Fruit fly (Drosophila melanogaster) whole organism, embryonic: Measurements from ENCODE around the gene CG13928.

Source experiments
- Awh ChIP-seq: fragments of 200-800 bp; sonication (Bioruptor generic); IDR thresholded peaks from 2 replicates; pipeline ENCODE4, ENCODE4 v1.3.6; 2022; ENCODE audit warnings: missing biosample characterization, missing genetic modification characterization
- CG10543 ChIP-seq: fragments of 200-800 bp; sonication (Bioruptor generic); optimal IDR thresholded peaks from 3 replicates; lab custom pipeline; 2017; ENCODE audit warnings: missing biosample characterization, mild to moderate bottlenecking, missing genetic modification characterization, moderate library complexity
- CG11093 ChIP-seq: fragments of 200-800 bp; sonication (Bioruptor generic); IDR thresholded peaks from 3 replicates; pipeline ENCODE4 v1.3.6; 2022; ENCODE audit warnings: missing biosample characterization, missing genetic modification characterization
- CG11247 ChIP-seq: fragments of 200-800 bp; sonication (Bioruptor generic); IDR thresholded peaks from 2 replicates; pipeline ENCODE4 v1.3.6; 2022; ENCODE audit warnings: missing biosample characterization, missing genetic modification characterization
- CG11456 ChIP-seq: fragments of 200-800 bp; sonication (Bioruptor generic); IDR thresholded peaks from 3 replicates; pipeline ENCODE4 v1.3.6; 2022; ENCODE audit warnings: missing biosample characterization, missing genetic modification characterization
- CG12219 ChIP-seq: fragments of 200-800 bp; sonication (Bioruptor generic); optimal IDR thresholded peaks from 3 replicates; lab custom pipeline; 2018; ENCODE audit warnings: missing biosample characterization, mild to moderate bottlenecking, missing genetic modification characterization
- CG1233 ChIP-seq: fragments of 200-800 bp; sonication (Bioruptor generic); optimal IDR thresholded peaks from 4 replicates; lab custom pipeline; 2018; ENCODE audit warnings: missing biosample characterization, mild to moderate bottlenecking, missing genetic modification characterization
- CG12744 ChIP-seq: fragments of 200-800 bp; sonication (Bioruptor generic); optimal IDR thresholded peaks from 2 replicates; lab custom pipeline; 2016; ENCODE audit warnings: missing biosample characterization, missing genetic modification characterization
- CG12942 ChIP-seq: fragments of 200-800 bp; sonication (Bioruptor generic); optimal IDR thresholded peaks from 3 replicates; lab custom pipeline; 2016; ENCODE audit warnings: missing biosample characterization, missing genetic modification characterization
- CG14441 ChIP-seq: fragments of 200-800 bp; sonication (Bioruptor generic); IDR thresholded peaks from 2 replicates; pipeline ENCODE4 v1.3.6; 2022; ENCODE audit warnings: missing biosample characterization, missing genetic modification characterization
- CG14860 ChIP-seq: fragments of 200-800 bp; sonication (Bioruptor generic); IDR thresholded peaks from 3 replicates; pipeline ENCODE4 v1.3.6; 2022; ENCODE audit warnings: missing biosample characterization, missing genetic modification characterization; ENCODE audit not compliant: partially characterized antibody
- CG1529 ChIP-seq: fragments of 200-800 bp; sonication (Bioruptor generic); optimal IDR thresholded peaks from 3 replicates; lab custom pipeline; 2018; ENCODE audit warnings: missing biosample characterization, missing genetic modification characterization
- CG15601 ChIP-seq: fragments of 200-800 bp; sonication (Bioruptor generic); optimal IDR thresholded peaks from 3 replicates; lab custom pipeline; 2019; ENCODE audit warnings: missing biosample characterization, mild to moderate bottlenecking, missing genetic modification characterization, moderate library complexity
- CG1647 ChIP-seq: fragments of 200-800 bp; sonication (Bioruptor generic); optimal IDR thresholded peaks from 3 replicates; lab custom pipeline; 2016; ENCODE audit warnings: missing biosample characterization, missing genetic modification characterization
- CG17186 ChIP-seq: fragments of 200-800 bp; sonication (Bioruptor generic); optimal IDR thresholded peaks from 3 replicates; lab custom pipeline; 2017; ENCODE audit warnings: missing biosample characterization, missing genetic modification reagents, missing genetic modification characterization
- CG31224 ChIP-seq: fragments of 200-800 bp; sonication (Bioruptor generic); IDR thresholded peaks from 2 replicates; pipeline ENCODE4 v1.3.6; 2022; ENCODE audit warnings: missing biosample characterization, missing genetic modification characterization
- CG31388 ChIP-seq: fragments of 200-800 bp; sonication (Bioruptor generic); optimal IDR thresholded peaks from 2 replicates; lab custom pipeline; 2016; ENCODE audit warnings: missing biosample characterization, missing genetic modification characterization
- CG3281 ChIP-seq: fragments of 200-800 bp; sonication (Bioruptor generic); optimal IDR thresholded peaks from 3 replicates; lab custom pipeline; 2017; ENCODE audit warnings: missing biosample characterization, mild to moderate bottlenecking, missing genetic modification characterization
- CG34376 ChIP-seq: fragments of 200-800 bp; sonication (Bioruptor generic); optimal IDR thresholded peaks from 2 replicates; lab custom pipeline; 2018; ENCODE audit warnings: missing biosample characterization, mild to moderate bottlenecking, missing genetic modification characterization
- CG5180 ChIP-seq: fragments of 200-800 bp; sonication (Bioruptor generic); optimal IDR thresholded peaks from 3 replicates; lab custom pipeline; 2017; ENCODE audit warnings: missing biosample characterization, missing genetic modification characterization, mild to moderate bottlenecking, moderate library complexity, missing genetic modification reagents
- CG5245 ChIP-seq: fragments of 200-800 bp; sonication (Bioruptor generic); optimal IDR thresholded peaks from 3 replicates; lab custom pipeline; 2016; ENCODE audit warnings: missing biosample characterization, missing genetic modification characterization
- CG6765 ChIP-seq: fragments of 200-800 bp; sonication (Bioruptor generic); optimal IDR thresholded peaks from 3 replicates; lab custom pipeline; 2017; ENCODE audit warnings: missing biosample characterization, mild to moderate bottlenecking, missing genetic modification characterization
- CG7271 ChIP-seq: fragments of 200-800 bp; sonication (Bioruptor generic); optimal IDR thresholded peaks from 2 replicates; lab custom pipeline; 2018; ENCODE audit warnings: missing biosample characterization, mild to moderate bottlenecking, missing genetic modification characterization, moderate library complexity
- CG8765 ChIP-seq: fragments of 200-800 bp; sonication (Bioruptor generic); IDR thresholded peaks from 2 replicates; pipeline ENCODE4 v1.3.6; 2022; ENCODE audit warnings: missing biosample characterization, missing genetic modification characterization
- Deaf1 ChIP-seq: fragments of 200-800 bp; optimal IDR thresholded peaks from 3 replicates; lab custom pipeline; 2019; ENCODE audit warnings: missing biosample characterization, mild to moderate bottlenecking, missing genetic modification characterization, moderate library complexity
- Ets97D ChIP-seq: fragments of 200-800 bp; sonication (Bioruptor generic); optimal IDR thresholded peaks from 3 replicates; lab custom pipeline; 2016; ENCODE audit warnings: missing biosample characterization, missing genetic modification characterization
- HLHmδ ChIP-seq: fragments of 200-800 bp; sonication (Bioruptor generic); optimal IDR thresholded peaks from 2 replicates; lab custom pipeline; 2018; ENCODE audit warnings: missing biosample characterization, mild to moderate bottlenecking, missing genetic modification characterization, moderate library complexity
- Hsf ChIP-seq: fragments of 200-800 bp; sonication (Bioruptor generic); optimal IDR thresholded peaks from 3 replicates; lab custom pipeline; 2016; ENCODE audit warnings: missing biosample characterization, missing genetic modification characterization
- Meics ChIP-seq: fragments of 200-800 bp; sonication (Bioruptor generic); optimal IDR thresholded peaks from 2 replicates; lab custom pipeline; 2017; ENCODE audit warnings: missing biosample characterization, mild to moderate bottlenecking, missing genetic modification characterization
- Mes4 ChIP-seq: fragments of 200-800 bp; sonication (Bioruptor generic); optimal IDR thresholded peaks from 2 replicates; lab custom pipeline; 2016; ENCODE audit warnings: missing biosample characterization, missing genetic modification characterization
- Opbp ChIP-seq: fragments of 200-800 bp; sonication (Bioruptor generic); IDR thresholded peaks from 3 replicates; pipeline ENCODE4 v1.3.6; 2022; ENCODE audit warnings: missing biosample characterization, missing genetic modification characterization; ENCODE audit not compliant: partially characterized antibody
- Sry-δ ChIP-seq: fragments of 200-800 bp; sonication (Bioruptor generic); optimal IDR thresholded peaks from 2 replicates; lab custom pipeline; 2016; ENCODE audit warnings: missing biosample characterization, missing genetic modification characterization
- Stat92E ChIP-seq, 3 experiments: fragments of >200 bp in 2 of 3; fragments of 200-800 bp in 1 of 3; sonication (Bioruptor generic) in 1 of 3; optimal IDR thresholded peaks; 2 replicates each; lab custom pipeline; 2017 to 2019; ENCODE audit warnings: missing biosample characterization in 3 of 3, missing genetic modification characterization in 3 of 3, mild to moderate bottlenecking in 1 of 3, moderate library complexity in 1 of 3
- Xbp1 ChIP-seq: fragments of 200-800 bp; sonication (Bioruptor generic); optimal IDR thresholded peaks from 3 replicates; lab custom pipeline; 2016; ENCODE audit warnings: missing biosample characterization, mild to moderate bottlenecking, missing genetic modification characterization
- abd-A ChIP-seq: fragments of 200-800 bp; sonication (Bioruptor generic); optimal IDR thresholded peaks from 3 replicates; lab custom pipeline; 2019; ENCODE audit warnings: missing biosample characterization, mild to moderate bottlenecking, missing genetic modification characterization, moderate library complexity
- amos ChIP-seq: fragments of 200-800 bp; sonication (Bioruptor generic); IDR thresholded peaks from 2 replicates; pipeline ENCODE4 v1.3.6; 2022; ENCODE audit warnings: missing biosample characterization, missing genetic modification characterization; ENCODE audit not compliant: partially characterized antibody
- ato ChIP-seq: fragments of 200-800 bp; sonication (Bioruptor generic); IDR thresholded peaks from 2 replicates; pipeline ENCODE4 v1.3.6; 2022; ENCODE audit warnings: missing biosample characterization, missing genetic modification characterization; ENCODE audit not compliant: partially characterized antibody
- bcd ChIP-seq: fragments of 200-800 bp; sonication (Bioruptor generic); optimal IDR thresholded peaks from 2 replicates; lab custom pipeline; 2017; ENCODE audit warnings: missing biosample characterization, mild to moderate bottlenecking, missing genetic modification characterization
- dpn ChIP-seq, 2 experiments: fragments of 200-800 bp; sonication (Bioruptor generic); optimal IDR thresholded peaks; 3 replicates each; lab custom pipeline; 2016; ENCODE audit warnings: missing biosample characterization in 2 of 2, missing genetic modification characterization in 2 of 2
- fd3F ChIP-seq: fragments of 200-800 bp; sonication (Bioruptor generic); optimal IDR thresholded peaks from 2 replicates; lab custom pipeline; 2018; ENCODE audit warnings: missing biosample characterization, mild to moderate bottlenecking, missing genetic modification characterization, moderate library complexity
- ftz-f1 ChIP-seq: fragments of 200-800 bp; sonication (Bioruptor generic); optimal IDR thresholded peaks from 2 replicates; lab custom pipeline; 2016; ENCODE audit warnings: missing biosample characterization, missing genetic modification characterization
- jumu ChIP-seq: fragments of 200-800 bp; sonication (Bioruptor generic); optimal IDR thresholded peaks from 3 replicates; lab custom pipeline; 2016; ENCODE audit warnings: missing biosample characterization, missing genetic modification characterization
- lmd ChIP-seq: fragments of 200-800 bp; sonication (Bioruptor generic); IDR thresholded peaks from 2 replicates; pipeline ENCODE4 v1.3.6; 2022; ENCODE audit warnings: missing biosample characterization, missing genetic modification characterization
- mirr ChIP-seq: fragments of 200-800 bp; sonication (Bioruptor generic); optimal IDR thresholded peaks from 3 replicates; lab custom pipeline; 2018; ENCODE audit warnings: missing biosample characterization, mild to moderate bottlenecking, missing genetic modification characterization
- ranshi ChIP-seq: fragments of 200-800 bp; sonication (Bioruptor generic); IDR thresholded peaks from 2 replicates; pipeline ENCODE4 v1.3.6; 2022; ENCODE audit warnings: missing biosample characterization, missing genetic modification characterization
- schlank ChIP-seq: fragments of 200-800 bp; sonication (Bioruptor generic); optimal IDR thresholded peaks from 2 replicates; lab custom pipeline; 2018; ENCODE audit warnings: missing biosample characterization, mild to moderate bottlenecking, missing genetic modification characterization
- so ChIP-seq: fragments of 200-800 bp; sonication (Bioruptor generic); IDR thresholded peaks from 3 replicates; pipeline ENCODE4 v1.3.6; 2022; ENCODE audit warnings: missing biosample characterization, missing genetic modification characterization
- tin ChIP-seq: fragments of 200-800 bp; sonication (Bioruptor generic); optimal IDR thresholded peaks from 3 replicates; lab custom pipeline; 2016; ENCODE audit warnings: missing biosample characterization, missing genetic modification characterization
- vfl ChIP-seq: fragments of 200-800 bp; sonication (Bioruptor generic); optimal IDR thresholded peaks from 2 replicates; lab custom pipeline; 2016; ENCODE audit warnings: missing biosample characterization, missing genetic modification characterization
- zen2 ChIP-seq: fragments of 200-800 bp; sonication (Bioruptor generic); IDR thresholded peaks from 3 replicates; pipeline ENCODE4 v1.3.6; 2022; ENCODE audit warnings: missing biosample characterization, missing genetic modification characterization; ENCODE audit not compliant: partially characterized antibody

CG13928 gene

DNA sequence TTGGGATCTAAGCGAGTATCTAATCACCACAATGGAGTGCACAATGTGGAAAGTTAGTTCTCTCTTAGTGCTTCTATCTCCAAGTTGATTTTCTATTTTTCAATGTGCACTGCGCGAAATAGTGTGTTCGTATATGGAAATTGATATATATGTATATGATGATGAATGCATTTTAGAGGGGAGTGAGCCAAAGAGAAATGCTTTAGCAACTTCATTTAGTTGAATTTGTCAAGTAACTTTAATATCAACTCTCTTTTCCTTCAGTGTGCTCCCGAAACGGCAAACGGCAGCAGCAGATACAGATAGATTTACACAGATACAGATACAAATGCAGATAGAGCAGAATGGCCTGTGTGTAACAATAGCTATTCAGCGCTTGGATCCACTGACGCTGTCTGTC, 44.2 kb downstream of the CG13928 start (continued):
- TF ChIP-seq CG5180 (GFP tag; lab: Kevin White, UChicago) (no peak), Mes4 (peak; percentile 51), CG15601 (tag; lab: Kevin White, UChicago) (peak; percentile 59), lmd (GFP tag; lab: Robert Waterston, UW) (peak; percentile 61), Hsf (GFP tag; lab: Kevin White, UChicago) (peak; percentile 69), amos (GFP tag; lab: Robert Waterston, UW) (no peak), CG11093 (GFP tag; lab: Robert Waterston, UW) (0 out of 3 replicates have a peak, but pooled peaks have one; percentile 14), CG14860 (no peak), Sry-δ (GFP tag; lab: Kevin White, UChicago) (no peak), Stat92E (GFP tag; optimal IDR thresholded peaks at IDR 0.05; lab: Kevin White, UChicago) (no peak), ato (GFP tag; lab: Robert Waterston, UW) (no peak), CG6765 (GFP tag; lab: Kevin White, UChicago) (no peak), ftz-f1 (GFP tag; lab: Kevin White, UChicago) (no peak), CG12942 (peak; percentile 61), CG3281 (GFP tag; lab: Kevin White, UChicago) (no peak), ranshi (GFP tag; lab: Robert Waterston, UW) (no peak), CG5245 (GFP tag; lab: Kevin White, UChicago) (no peak), Opbp (GFP tag; lab: Robert Waterston, UW) (no peak), Meics (GFP tag; lab: Kevin White, UChicago) (no peak), so (GFP tag; lab: Robert Waterston, UW) (peak; percentile 67; the same call in 2 of the 3 replicates), Ets97D (GFP tag; lab: Kevin White, UChicago) (no peak), abd-A (no peak), dpn (GFP tag; optimal IDR thresholded peaks at IDR 0.05; lab: Kevin White, UChicago) (peak in 1 of 2 experiments; percentile 71), Xbp1 (GFP tag; lab: Kevin White, UChicago) (peak; percentile 73), CG14441 (GFP tag; lab: Robert Waterston, UW) (peak; percentile 76), CG10543 (GFP tag; lab: Kevin White, UChicago) (no peak), vfl (no peak), CG1647 (GFP tag; lab: Kevin White, UChicago) (no peak), Deaf1 (tag; lab: Kevin White, UChicago) (no peak), zen2 (GFP tag; lab: Robert Waterston, UW) (no peak), fd3F (GFP tag; lab: Kevin White, UChicago) (peak; percentile 7), HLHmδ (no peak), bcd (peak; percentile 58), Awh (GFP tag; lab: Robert Waterston, UW) (peak; percentile 70; the same call in 1 of the 2 replicates), CG11456 (GFP tag; lab: Robert Waterston, UW) (0 out of 3 replicates have a peak, but pooled peaks have one; percentile 48), CG17186 (GFP tag; lab: Kevin White, UChicago) (no peak), schlank (tag; lab: Kevin White, UChicago) (no peak), CG12219 (GFP tag; lab: Kevin White, UChicago) (peak; percentile 64), CG31224 (GFP tag; lab: Robert Waterston, UW) (peak; percentile 27; the same call in 1 of the 2 replicates), CG31388 (no peak), CG7271 (tag; lab: Kevin White, UChicago) (no peak), CG12744 (peak; percentile 48), tin (GFP tag; lab: Kevin White, UChicago) (no peak), CG11247 (GFP tag; lab: Robert Waterston, UW) (0 out of 2 replicates have a peak, but pooled peaks have one; percentile 42), mirr (no peak), jumu (GFP tag; lab: Kevin White, UChicago) (peak; percentile 41), CG34376 (GFP tag; lab: Kevin White, UChicago) (no peak), CG8765 (GFP tag; lab: Robert Waterston, UW) (no peak; the same call in 1 of the 2 replicates), CG1233 (peak; percentile 53), CG1529 (peak; percentile 61)
